Worm (Caenorhabditis elegans) whole organism, L4 larva: ENCODE measurements around the gene math-42.
"Not testable (repeated sequence)": the region's sequence is repeated elsewhere in the genome, so short reads cannot be mapped to it uniquely, and the experiment has no call there.

Source experiments
- jun-1 ChIP-seq: fragments of 150-350 bp; optimal IDR thresholded peaks from 2 replicates; lab custom pipeline; 2014; ENCODE audit warnings: missing biosample characterization, missing genetic modification reagents, missing genetic modification characterization
- nhr-77 ChIP-seq: fragments of 150-350 bp; optimal IDR thresholded peaks from 2 replicates; lab custom pipeline; 2014; ENCODE audit warnings: missing biosample characterization, missing genetic modification characterization
- pha-4 ChIP-seq, 2 experiments: fragments of 150-350 bp in 1 of 2; fragments of 200-800 bp in 1 of 2; sonication (Bioruptor generic) in 1 of 2; IDR thresholded peaks in 1 of 2; optimal IDR thresholded peaks in 1 of 2; 2 replicates each; pipeline versions ENCODE4 v1.3.6 to Lab custom; 2014 to 2022; ENCODE audit warnings: missing genetic modification characterization in 2 of 2, missing genetic modification reagents in 2 of 2, missing biosample characterization in 1 of 2, missing compliant biosample characterization in 1 of 2
- pqm-1 ChIP-seq: sonication (generic microtip); optimal IDR thresholded peaks from 2 replicates; lab custom pipeline; 2017; ENCODE audit warnings: missing biosample characterization, missing genetic modification characterization
- tag-97 ChIP-seq: fragments of 200-800 bp; sonication (Bioruptor generic); IDR thresholded peaks from 2 replicates; pipeline ENCODE4 v1.3.6; 2022; ENCODE audit warnings: missing genetic modification characterization, missing compliant biosample characterization
- unc-62 ChIP-seq, 3 experiments: fragments of 150-350 bp in 1 of 3; sonication (generic microtip); optimal IDR thresholded peaks in 2 of 3; peaks in 1 of 3; 1 replicate in 1 of 3; 2 replicates in 2 of 3; lab custom pipeline; 2014 to 2017; ENCODE audit warnings: missing biosample characterization in 3 of 3, missing genetic modification characterization in 3 of 3, missing genetic modification reagents in 3 of 3, missing genotype in 1 of 3

DNA sequence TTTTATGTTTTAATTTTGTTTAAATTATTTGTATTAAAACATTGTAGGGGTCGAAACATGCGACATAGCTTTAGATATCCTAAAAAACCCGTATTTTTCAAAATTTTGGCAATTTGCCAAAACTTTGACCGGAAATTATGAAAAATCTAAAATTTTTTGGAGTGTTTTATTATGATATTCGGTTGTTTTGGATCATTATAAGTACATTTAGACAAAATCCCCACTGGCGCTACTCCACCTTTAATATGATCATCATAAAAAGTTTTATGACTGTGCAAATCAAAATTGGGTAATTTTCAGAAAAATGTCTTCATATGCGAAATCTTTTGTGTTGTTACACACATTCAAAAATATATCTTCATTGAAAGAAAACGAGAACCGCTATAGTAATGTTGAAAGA, 54.0 kb downstream of the math-42 start, which contains the start of gene math-18:
- not testable (repeated sequence) for TF ChIP-seq jun-1; pqm-1 (tag; lab: Kevin White, UChicago); pha-4 (GFP tag; IDR thresholded peaks at IDR 0.05; lab: Robert Waterston, UW); pha-4 (tag; optimal IDR thresholded peaks at IDR 0.05; lab: Kevin White, UChicago); unc-62 (GFP tag; optimal IDR thresholded peaks at IDR 0.05 in 1 of 2; lab: Kevin White, UChicago); unc-62 (tag; optimal IDR thresholded peaks at IDR 0.05; lab: Kevin White, UChicago); tag-97 (GFP tag; lab: Robert Waterston, UW); nhr-77 (tag; lab: Kevin White, UChicago)
